Fruit fly (Drosophila melanogaster) whole organism, embryonic: ENCODE measurements around the gene CG5225.
A peak's percentile ranks its signal among the peaks of the same experiment; 100 is the strongest.

Experiments
- Abd-B ChIP-seq: fragments of 200-800 bp; sonication (Bioruptor generic); optimal IDR thresholded peaks from 2 replicates; lab custom pipeline; 2018; ENCODE audit warnings: missing biosample characterization, mild to moderate bottlenecking, missing genetic modification characterization, moderate library complexity
- CG10267 ChIP-seq: fragments of 200-800 bp; sonication (Bioruptor generic); optimal IDR thresholded peaks from 2 replicates; lab custom pipeline; 2018; ENCODE audit warnings: missing biosample characterization, mild to moderate bottlenecking, missing genetic modification characterization, moderate library complexity
- CG12299 ChIP-seq: fragments of 200-800 bp; sonication (Bioruptor generic); optimal IDR thresholded peaks from 2 replicates; lab custom pipeline; 2018; ENCODE audit warnings: missing biosample characterization, mild to moderate bottlenecking, missing genetic modification characterization
- CG14965 ChIP-seq: fragments of 200-800 bp; sonication (Bioruptor generic); optimal IDR thresholded peaks from 2 replicates; lab custom pipeline; 2016; ENCODE audit warnings: missing biosample characterization, missing genetic modification characterization, borderline replicate concordance
- CG15601 ChIP-seq: fragments of 200-800 bp; sonication (Bioruptor generic); optimal IDR thresholded peaks from 3 replicates; lab custom pipeline; 2019; ENCODE audit warnings: missing biosample characterization, mild to moderate bottlenecking, missing genetic modification characterization, moderate library complexity
- CG15696 ChIP-seq: fragments of 200-800 bp; sonication (Bioruptor generic); optimal IDR thresholded peaks from 2 replicates; lab custom pipeline; 2019; ENCODE audit warnings: missing biosample characterization, mild to moderate bottlenecking, missing genetic modification characterization, moderate library complexity
- CG17359 ChIP-seq: fragments of 200-800 bp; sonication (Bioruptor generic); optimal IDR thresholded peaks from 3 replicates; lab custom pipeline; 2018; ENCODE audit warnings: missing biosample characterization, mild to moderate bottlenecking, missing genetic modification characterization, moderate library complexity
- CG1832 ChIP-seq: fragments of 200-800 bp; sonication (Bioruptor generic); optimal IDR thresholded peaks from 2 replicates; lab custom pipeline; 2017; ENCODE audit warnings: missing biosample characterization, mild to moderate bottlenecking, missing genetic modification characterization, inconsistent platforms
- CG2129 ChIP-seq: fragments of 200-800 bp; sonication (Bioruptor generic); IDR thresholded peaks from 2 replicates; pipeline ENCODE4 v1.3.6; 2022; ENCODE audit warnings: missing biosample characterization, missing genetic modification characterization; ENCODE audit not compliant: partially characterized antibody
- CG30403 ChIP-seq: fragments of 200-800 bp; sonication (Bioruptor generic); optimal IDR thresholded peaks from 3 replicates; lab custom pipeline; 2016; ENCODE audit warnings: missing biosample characterization, missing genetic modification characterization
- CG3065 ChIP-seq: fragments of 200-800 bp; sonication (Bioruptor generic); optimal IDR thresholded peaks from 2 replicates; lab custom pipeline; 2016; ENCODE audit warnings: missing biosample characterization, missing genetic modification characterization
- CG3163 ChIP-seq: fragments of 200-800 bp; sonication (Bioruptor generic); optimal IDR thresholded peaks from 3 replicates; lab custom pipeline; 2016; ENCODE audit warnings: missing biosample characterization, missing genetic modification characterization
- CG3407 ChIP-seq: fragments of 200-800 bp; sonication (Bioruptor generic); optimal IDR thresholded peaks from 2 replicates; lab custom pipeline; 2018; ENCODE audit warnings: missing biosample characterization, mild to moderate bottlenecking, missing genetic modification characterization
- CG4282 ChIP-seq: fragments of 200-800 bp; sonication (Bioruptor generic); optimal IDR thresholded peaks from 2 replicates; lab custom pipeline; 2016; ENCODE audit warnings: missing biosample characterization, missing genetic modification characterization
- CG7372 ChIP-seq: fragments of 200-800 bp; sonication (Bioruptor generic); IDR thresholded peaks from 2 replicates; pipeline ENCODE4 v1.3.6; 2022; ENCODE audit warnings: missing biosample characterization, missing genetic modification characterization
- CG8359 ChIP-seq: fragments of 200-800 bp; sonication (Bioruptor generic); optimal IDR thresholded peaks from 2 replicates; lab custom pipeline; 2017; ENCODE audit warnings: missing biosample characterization, mild to moderate bottlenecking, missing genetic modification characterization, borderline replicate concordance
- D ChIP-seq, 2 experiments: fragments of 200-800 bp in 1 of 2; fragments of >200 bp in 1 of 2; sonication (Bioruptor generic) in 1 of 2; optimal IDR thresholded peaks; 2 replicates in 1 of 2; 3 replicates in 1 of 2; lab custom pipeline; 2017; ENCODE audit warnings: mild to moderate bottlenecking in 1 of 2, missing biosample characterization in 1 of 2, missing genetic modification characterization in 1 of 2, missing genetic modification reagents in 1 of 2
- D19A ChIP-seq: fragments of 200-800 bp; optimal IDR thresholded peaks from 3 replicates; lab custom pipeline; 2019; ENCODE audit warnings: missing biosample characterization, mild to moderate bottlenecking, missing genetic modification characterization, moderate library complexity
- Hand ChIP-seq: fragments of 200-800 bp; sonication (Bioruptor generic); optimal IDR thresholded peaks from 2 replicates; lab custom pipeline; 2017; ENCODE audit warnings: mild to moderate bottlenecking, missing biosample characterization, missing genetic modification reagents, missing genetic modification characterization
- HmgZ ChIP-seq: fragments of 200-800 bp; sonication (Bioruptor generic); optimal IDR thresholded peaks from 2 replicates; lab custom pipeline; 2018; ENCODE audit warnings: missing biosample characterization, mild to moderate bottlenecking, missing genetic modification characterization
- Mad ChIP-seq: fragments of 200-800 bp; sonication (Bioruptor generic); optimal IDR thresholded peaks from 2 replicates; lab custom pipeline; 2016; ENCODE audit warnings: missing biosample characterization, missing genetic modification characterization
- NK7.1 ChIP-seq: fragments of 200-800 bp; sonication (Bioruptor generic); optimal IDR thresholded peaks from 3 replicates; lab custom pipeline; 2016; ENCODE audit warnings: missing biosample characterization, missing genetic modification characterization
- Nf-YB ChIP-seq: fragments of 200-800 bp; sonication (Bioruptor generic); optimal IDR thresholded peaks from 3 replicates; lab custom pipeline; 2019; ENCODE audit warnings: missing biosample characterization, mild to moderate bottlenecking, missing genetic modification characterization, moderate library complexity
- Rfx ChIP-seq: fragments of 200-800 bp; sonication (Bioruptor generic); IDR thresholded peaks from 2 replicates; pipeline ENCODE4 v1.3.6; 2022; ENCODE audit warnings: missing biosample characterization, missing genetic modification characterization
- Rx ChIP-seq: fragments of 200-800 bp; sonication (Bioruptor generic); IDR thresholded peaks from 2 replicates; pipeline ENCODE4 v1.3.6; 2022; ENCODE audit warnings: missing biosample characterization, missing genetic modification characterization
- Trl ChIP-seq, 3 experiments: fragments of >200 bp in 2 of 3; fragments of 200-800 bp in 1 of 3; sonication (Bioruptor generic) in 1 of 3; optimal IDR thresholded peaks; 2 replicates in 1 of 3; 3 replicates in 2 of 3; lab custom pipeline; 2016 to 2017; ENCODE audit warnings: missing biosample characterization in 1 of 3, missing genetic modification characterization in 1 of 3
- amos ChIP-seq: fragments of 200-800 bp; sonication (Bioruptor generic); IDR thresholded peaks from 2 replicates; pipeline ENCODE4 v1.3.6; 2022; ENCODE audit warnings: missing biosample characterization, missing genetic modification characterization; ENCODE audit not compliant: partially characterized antibody
- chinmo ChIP-seq: fragments of 200-800 bp; sonication (Bioruptor generic); IDR thresholded peaks from 4 replicates; pipeline ENCODE4 v1.3.6; 2022; ENCODE audit warnings: missing biosample characterization, missing genetic modification characterization; ENCODE audit not compliant: partially characterized antibody
- dmrt11E ChIP-seq: fragments of 200-800 bp; sonication (Bioruptor generic); optimal IDR thresholded peaks from 3 replicates; lab custom pipeline; 2018; ENCODE audit warnings: missing biosample characterization, mild to moderate bottlenecking, missing genetic modification characterization, moderate library complexity
- dpn ChIP-seq, 2 experiments: fragments of 200-800 bp; sonication (Bioruptor generic); optimal IDR thresholded peaks; 3 replicates each; lab custom pipeline; 2016; ENCODE audit warnings: missing biosample characterization in 2 of 2, missing genetic modification characterization in 2 of 2
- grn ChIP-seq: fragments of 200-800 bp; sonication (Bioruptor generic); optimal IDR thresholded peaks from 3 replicates; lab custom pipeline; 2017; ENCODE audit warnings: missing biosample characterization, missing genetic modification characterization
- hth ChIP-seq: fragments of >200 bp; optimal IDR thresholded peaks from 2 replicates; lab custom pipeline; 2017; ENCODE audit warnings: inconsistent platforms
- knrl ChIP-seq: fragments of 200-800 bp; sonication (Bioruptor generic); IDR thresholded peaks from 3 replicates; pipeline ENCODE4 v1.3.6; 2022; ENCODE audit warnings: missing biosample characterization, missing genetic modification characterization; ENCODE audit not compliant: partially characterized antibody
- lbe ChIP-seq: fragments of 200-800 bp; sonication (Bioruptor generic); optimal IDR thresholded peaks from 2 replicates; lab custom pipeline; 2016; ENCODE audit warnings: missing biosample characterization, mild to moderate bottlenecking, missing genetic modification characterization
- peb ChIP-seq: fragments of 200-800 bp; sonication (Bioruptor generic); IDR thresholded peaks from 2 replicates; pipeline ENCODE4 v1.3.6; 2022; ENCODE audit warnings: missing biosample characterization, missing genetic modification characterization
- phol ChIP-seq: fragments of 200-800 bp; sonication (Bioruptor generic); optimal IDR thresholded peaks from 3 replicates; lab custom pipeline; 2018; ENCODE audit warnings: missing biosample characterization, mild to moderate bottlenecking, missing genetic modification characterization, moderate library complexity
- pzg ChIP-seq: fragments of 200-800 bp; sonication (Bioruptor generic); optimal IDR thresholded peaks from 3 replicates; lab custom pipeline; 2018; ENCODE audit warnings: missing biosample characterization, mild to moderate bottlenecking, missing genetic modification characterization, moderate library complexity
- run ChIP-seq: fragments of 200-800 bp; sonication (Bioruptor generic); optimal IDR thresholded peaks from 3 replicates; lab custom pipeline; 2018; ENCODE audit warnings: missing biosample characterization, mild to moderate bottlenecking, missing genetic modification characterization
- salm ChIP-seq: fragments of 200-800 bp; sonication (Bioruptor generic); optimal IDR thresholded peaks from 2 replicates; lab custom pipeline; 2018; ENCODE audit warnings: missing biosample characterization, mild to moderate bottlenecking, missing genetic modification characterization
- sc ChIP-seq, 3 experiments: fragments of >200 bp in 2 of 3; fragments of 200-800 bp in 1 of 3; sonication (Bioruptor generic) in 1 of 3; optimal IDR thresholded peaks; 2 replicates in 2 of 3; 3 replicates in 1 of 3; lab custom pipeline; 2017; ENCODE audit warnings: mild to moderate bottlenecking in 1 of 3, missing biosample characterization in 1 of 3, missing genetic modification characterization in 1 of 3, missing genetic modification reagents in 1 of 3
- schlank ChIP-seq: fragments of 200-800 bp; sonication (Bioruptor generic); optimal IDR thresholded peaks from 2 replicates; lab custom pipeline; 2018; ENCODE audit warnings: missing biosample characterization, mild to moderate bottlenecking, missing genetic modification characterization
- stwl ChIP-seq: fragments of 200-800 bp; sonication (Bioruptor generic); optimal IDR thresholded peaks from 3 replicates; lab custom pipeline; 2018; ENCODE audit warnings: missing biosample characterization, mild to moderate bottlenecking, missing genetic modification characterization, moderate library complexity
- unpg ChIP-seq: fragments of 200-800 bp; sonication (Bioruptor generic); optimal IDR thresholded peaks from 3 replicates; lab custom pipeline; 2018; ENCODE audit warnings: missing biosample characterization, mild to moderate bottlenecking, missing genetic modification characterization, moderate library complexity

CG5225 gene

dm6 chr3R:16996059-16996959, 32.2 kb upstream of the CG5225 start, which contains the start of the genes EMC2A and CG3534 (continued):
- TF ChIP-seq Mad (GFP tag; lab: Kevin White, UChicago) (no peak), CG1832 (GFP tag; lab: Kevin White, UChicago) (no peak), CG15696 (tag; lab: Kevin White, UChicago) (peak; percentile 2), phol (peak; percentile 68), Trl (optimal IDR thresholded peaks at IDR 0.05; lab: Kevin White, UChicago) (peak in 1 of 2 experiments; percentile 8), Trl (GFP tag; optimal IDR thresholded peaks at IDR 0.05; lab: Kevin White, UChicago) (no peak), pzg (GFP tag; lab: Kevin White, UChicago) (peak; percentile 42), knrl (no peak), CG17359 (peak; percentile 8), Abd-B (GFP tag; lab: Kevin White, UChicago) (peak; percentile 61), D19A (tag; lab: Kevin White, UChicago) (peak; percentile 37), CG14965 (GFP tag; lab: Kevin White, UChicago) (no peak), stwl (tag; lab: Kevin White, UChicago) (peak; percentile 76), CG12299 (no peak), hth (lab: Kevin White, UChicago) (no peak), NK7.1 (GFP tag; lab: Kevin White, UChicago) (peak; percentile 3)

dm6 chr3R:17002218-17003110, 26.0 kb upstream of the CG5225 start, which contains the start of the genes Sf3a1 and Irc:
Sf3a1 (minus strand) TSS chr3R:17002355.
Irc (plus strand) TSS chr3R:17002875.
- TF ChIP-seq CG15601 (tag; lab: Kevin White, UChicago) (peak; percentile 2), CG30403 (GFP tag; lab: Kevin White, UChicago) (peak; percentile 47), Rx (GFP tag; lab: Robert Waterston, UW) (no peak), stwl (tag; lab: Kevin White, UChicago) (peak; percentile 82), unpg (peak; percentile 14), peb (GFP tag; lab: Robert Waterston, UW) (no peak), D (optimal IDR thresholded peaks at IDR 0.05; lab: Kevin White, UChicago) (no peak), D (GFP tag; optimal IDR thresholded peaks at IDR 0.05; lab: Kevin White, UChicago) (no peak), CG2129 (GFP tag; lab: Robert Waterston, UW) (peak; percentile 86), chinmo (GFP tag; lab: Robert Waterston, UW) (peak; percentile 96), CG4282 (GFP tag; lab: Kevin White, UChicago) (peak; percentile 21), grn (GFP tag; lab: Kevin White, UChicago) (peak; percentile 10), Rfx (GFP tag; lab: Robert Waterston, UW) (peak; percentile 73), salm (tag; lab: Kevin White, UChicago) (no peak), amos (GFP tag; lab: Robert Waterston, UW) (peak; percentile 98), dmrt11E (tag; lab: Kevin White, UChicago) (no peak), CG3163 (GFP tag; lab: Kevin White, UChicago) (no peak), sc (optimal IDR thresholded peaks at IDR 0.05; lab: Kevin White, UChicago) (no peak), sc (GFP tag; optimal IDR thresholded peaks at IDR 0.05; lab: Kevin White, UChicago) (no peak), CG3407 (GFP tag; lab: Kevin White, UChicago) (no peak), CG10267 (tag; lab: Kevin White, UChicago) (peak; percentile 42), HmgZ (tag; lab: Kevin White, UChicago) (peak; percentile 75), schlank (tag; lab: Kevin White, UChicago) (no peak), run (no peak), Hand (GFP tag; lab: Kevin White, UChicago) (no peak), Nf-YB (GFP tag; lab: Kevin White, UChicago) (no peak), CG8359 (GFP tag; lab: Kevin White, UChicago) (no peak), CG7372 (GFP tag; lab: Robert Waterston, UW) (no peak), dpn (GFP tag; optimal IDR thresholded peaks at IDR 0.05; lab: Kevin White, UChicago) (peak; percentile 24 to 52), CG3065 (peak; percentile 30), lbe (peak; percentile 22)
